Worm (Caenorhabditis elegans): ENCODE results near the gene Y17G9B.5.

Y17G9B.5 gene

ce11 chrIV:4771792-4772191, 21.8 kb downstream of the Y17G9B.5 start, which contains the start of gene R11E3.2:
Gene R11E3.2 (plus strand): TSS chrIV:4772092.
- TF ChIP-seq nfya-1 (tag; optimal IDR thresholded peaks at IDR 0.05) (no peak), C38D4.7 (GFP tag; optimal IDR thresholded peaks at IDR 0.05) (no peak), tbx-7 (tag; optimal IDR thresholded peaks at IDR 0.05) (no peak), ceh-31 (tag; optimal IDR thresholded peaks at IDR 0.05) (no peak), lim-6 (tag; optimal IDR thresholded peaks at IDR 0.05) (no peak), ceh-48 (tag; optimal IDR thresholded peaks at IDR 0.05) (no peak), unc-42 (tag; optimal IDR thresholded peaks at IDR 0.05) (no peak), ceh-45 (GFP tag; IDR thresholded peaks at IDR 0.05) (no peak), che-1 (tag; optimal IDR thresholded peaks at IDR 0.05) (no peak), pat-9 (tag; optimal IDR thresholded peaks at IDR 0.05) (no peak), hlh-15 (tag; optimal IDR thresholded peaks at IDR 0.05) (no peak), ceh-6 (GFP tag; optimal IDR thresholded peaks at IDR 0.05) (no peak)

- TF ChIP-seq fkh-6 (tag; optimal IDR thresholded peaks at IDR 0.05) (no peak), lim-6 (tag; optimal IDR thresholded peaks at IDR 0.05) (no peak), zip-5 (tag; optimal IDR thresholded peaks at IDR 0.05) (no peak), pha-4 (tag; optimal IDR thresholded peaks at IDR 0.05) (no peak), ceh-14 (tag; optimal IDR thresholded peaks at IDR 0.05) (no peak), ceh-34 (tag; optimal IDR thresholded peaks at IDR 0.05) (no peak), nfya-1 (tag; optimal IDR thresholded peaks at IDR 0.05) (no peak), syd-9 (tag; optimal IDR thresholded peaks at IDR 0.05) (no peak), C38D4.7 (GFP tag; optimal IDR thresholded peaks at IDR 0.05) (no peak), pat-9 (tag; optimal IDR thresholded peaks at IDR 0.05) (no peak)
Observed at ce11 chrIV:4776001-4776400, 26.0 kb downstream of the Y17G9B.5 start, which contains the start of gene R11E3.19. Gene R11E3.19 (minus strand): TSS chrIV:4776101.

- TF ChIP-seq ceh-14 (tag; optimal IDR thresholded peaks at IDR 0.05) (no peak), nhr-232 (tag; optimal IDR thresholded peaks at IDR 0.05) (no peak), pha-2 (tag; optimal IDR thresholded peaks at IDR 0.05) (no peak), nfya-1 (tag; optimal IDR thresholded peaks at IDR 0.05) (peak; percentile 96), lim-6 (tag; optimal IDR thresholded peaks at IDR 0.05) (no peak), K02D7.2 (tag; optimal IDR thresholded peaks at IDR 0.05) (no peak), ama-1 (optimal IDR thresholded peaks at IDR 0.05) (no peak), ceh-9 (tag; optimal IDR thresholded peaks at IDR 0.05) (no peak)
Observed at ce11 chrIV:4776501-4776900, 26.5 kb downstream of the Y17G9B.5 start.

DNA sequence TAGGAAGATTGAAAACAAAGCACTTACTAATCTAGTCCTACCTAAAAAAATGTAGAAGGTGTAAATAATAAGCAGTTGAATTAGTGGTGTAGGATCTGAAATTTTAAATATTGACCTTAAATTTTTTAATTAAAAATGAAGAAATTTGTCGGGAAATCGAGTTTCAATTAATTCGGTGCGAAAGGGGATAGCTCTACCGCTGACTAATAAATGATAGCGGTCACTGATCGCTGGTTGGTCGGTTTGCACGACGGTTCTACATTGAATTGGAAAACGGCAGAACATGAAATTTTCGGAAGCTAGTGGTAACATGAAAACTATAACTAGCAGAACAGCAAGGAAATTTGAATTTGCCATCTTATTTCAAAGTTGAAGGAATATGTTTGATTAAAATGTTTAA, 30.1 kb downstream of the Y17G9B.5 start, which contains the start of gene set-15:
Gene set-15 (minus strand): TSS at position 101 of the 400 bp plus-strand sequence.
- TF ChIP-seq ceh-14 (tag; optimal IDR thresholded peaks at IDR 0.05) = no peak
- no peak for TF ChIP-seq unc-3 (GFP tag; conservative IDR thresholded peaks at IDR 0.05)
- no peak for TF ChIP-seq unc-3 (tag; optimal IDR thresholded peaks at IDR 0.05)
- TF ChIP-seq pag-3 (tag; optimal IDR thresholded peaks at IDR 0.05; ENCODE audit: borderline replicate concordance) = no peak
- no peak for TF ChIP-seq ztf-16 (tag; optimal IDR thresholded peaks at IDR 0.05)
- TF ChIP-seq ceh-30 (tag; optimal IDR thresholded peaks at IDR 0.05) = no peak
- no peak for TF ChIP-seq ets-4 (tag; optimal IDR thresholded peaks at IDR 0.05)
- TF ChIP-seq ceh-31 (tag; optimal IDR thresholded peaks at IDR 0.05) = no peak
- no peak for TF ChIP-seq fkh-10 (GFP tag; optimal IDR thresholded peaks at IDR 0.05)
- no peak for TF ChIP-seq fax-1 (tag; optimal IDR thresholded peaks at IDR 0.05)
- TF ChIP-seq elt-4 (tag; optimal IDR thresholded peaks at IDR 0.05) = no peak
- no peak for TF ChIP-seq dmd-4 (tag; optimal IDR thresholded peaks at IDR 0.05; ENCODE audit: borderline replicate concordance)
- no peak for TF ChIP-seq tbx-2 (tag; optimal IDR thresholded peaks at IDR 0.05)
- no peak for TF ChIP-seq ceh-9 (tag; optimal IDR thresholded peaks at IDR 0.05)
- TF ChIP-seq hlh-15 (tag; optimal IDR thresholded peaks at IDR 0.05) = no peak
- no peak for TF ChIP-seq zip-5 (tag; optimal IDR thresholded peaks at IDR 0.05)

DNA sequence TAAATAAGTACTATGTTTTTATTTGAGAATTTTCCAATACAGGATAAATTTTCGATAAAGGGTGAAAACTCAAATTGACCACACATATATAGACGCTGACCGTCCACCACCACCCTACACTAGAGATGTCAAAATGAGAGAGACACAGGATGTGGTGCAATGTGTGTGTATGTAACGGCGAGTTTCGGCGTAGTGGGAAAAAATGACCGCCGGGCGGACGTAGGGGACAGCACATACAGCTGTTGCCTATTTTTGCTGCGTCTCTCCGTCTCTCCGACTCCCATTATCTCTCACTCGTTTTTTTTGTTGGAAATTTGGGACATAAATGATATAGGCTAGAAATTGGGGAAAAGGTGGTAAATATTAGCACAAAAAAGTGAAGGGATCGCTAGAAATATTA, 31.1 kb downstream of the Y17G9B.5 start:
- no peak for TF ChIP-seq odd-2 (tag; optimal IDR thresholded peaks at IDR 0.05)
- TF ChIP-seq ztf-16 (tag; optimal IDR thresholded peaks at IDR 0.05) = no peak
- no peak for TF ChIP-seq ceh-14 (tag; optimal IDR thresholded peaks at IDR 0.05)
- no peak for TF ChIP-seq nhr-232 (tag; optimal IDR thresholded peaks at IDR 0.05)
- TF ChIP-seq unc-86 (tag; optimal IDR thresholded peaks at IDR 0.05) = no peak
- no peak for TF ChIP-seq hlh-15 (tag; optimal IDR thresholded peaks at IDR 0.05)
- TF ChIP-seq gmeb-2 (tag; optimal IDR thresholded peaks at IDR 0.05) = no peak
- TF ChIP-seq unc-42 (tag; optimal IDR thresholded peaks at IDR 0.05) = no peak
- TF ChIP-seq ceh-6 (GFP tag; optimal IDR thresholded peaks at IDR 0.05) = no peak
- TF ChIP-seq elt-2 (tag; optimal IDR thresholded peaks at IDR 0.05) = peak; percentile 23
- TF ChIP-seq ceh-31 (tag; optimal IDR thresholded peaks at IDR 0.05) = no peak
- TF ChIP-seq nfya-1 (tag; optimal IDR thresholded peaks at IDR 0.05) = peak; percentile 4
- TF ChIP-seq pha-4 (tag; optimal IDR thresholded peaks at IDR 0.05) = no peak
- TF ChIP-seq madf-2 (tag; optimal IDR thresholded peaks at IDR 0.05) = peak; percentile 15
- no peak for TF ChIP-seq fax-1 (tag; optimal IDR thresholded peaks at IDR 0.05)
- TF ChIP-seq ceh-30 (tag; optimal IDR thresholded peaks at IDR 0.05) = no peak
- no peak for TF ChIP-seq sox-4 (tag; optimal IDR thresholded peaks at IDR 0.05)
- TF ChIP-seq dve-1 (tag; optimal IDR thresholded peaks at IDR 0.05) = no peak
- TF ChIP-seq elt-4 (tag; optimal IDR thresholded peaks at IDR 0.05) = no peak
- TF ChIP-seq ceh-19 (GFP tag; optimal IDR thresholded peaks at IDR 0.05) = no peak
- no peak for TF ChIP-seq C08G9.2 (tag; optimal IDR thresholded peaks at IDR 0.05)
- peak; percentile 3 for TF ChIP-seq ceh-18 (tag; optimal IDR thresholded peaks at IDR 0.05)

Data from whole organism, late embryonic.